Worm (Caenorhabditis elegans) whole organism, L4 larva: ENCODE data around the gene lin-12.

ENCODE experiments used
- egl-27 ChIP-seq: sonication (generic microtip); optimal IDR thresholded peaks from 3 replicates; lab custom pipeline; 2017; ENCODE audit warnings: missing biosample characterization, missing genetic modification reagents, missing genetic modification characterization
- fos-1 ChIP-seq: fragments of 150-350 bp; optimal IDR thresholded peaks from 2 replicates; lab custom pipeline; 2014; ENCODE audit warnings: missing biosample characterization, missing genetic modification characterization
- lin-15B ChIP-seq: fragments of 150-350 bp; sonication (generic microtip); optimal IDR thresholded peaks from 3 replicates; lab custom pipeline; 2014; ENCODE audit warnings: missing biosample characterization, missing genetic modification characterization
- lir-3 ChIP-seq: sonication (generic microtip); optimal IDR thresholded peaks from 2 replicates; lab custom pipeline; 2016; ENCODE audit warnings: mild to moderate bottlenecking, missing genetic modification characterization, missing compliant biosample characterization
- mdl-1 ChIP-seq, 2 experiments: fragments of 150-350 bp in 1 of 2; sonication (generic microtip) in 1 of 2; optimal IDR thresholded peaks; 2 replicates each; lab custom pipeline; 2014 to 2017; ENCODE audit warnings: missing biosample characterization in 2 of 2, missing genetic modification characterization in 2 of 2
- nhr-77 ChIP-seq: fragments of 150-350 bp; optimal IDR thresholded peaks from 2 replicates; lab custom pipeline; 2014; ENCODE audit warnings: missing biosample characterization, missing genetic modification characterization
- pha-4 ChIP-seq, 2 experiments: fragments of 150-350 bp in 1 of 2; fragments of 200-800 bp in 1 of 2; sonication (Bioruptor generic) in 1 of 2; IDR thresholded peaks in 1 of 2; optimal IDR thresholded peaks in 1 of 2; 2 replicates each; pipeline versions ENCODE4 v1.3.6 to Lab custom; 2014 to 2022; ENCODE audit warnings: missing genetic modification characterization in 2 of 2, missing genetic modification reagents in 2 of 2, missing biosample characterization in 1 of 2, missing compliant biosample characterization in 1 of 2
- zag-1 ChIP-seq: fragments of 150-350 bp; optimal IDR thresholded peaks from 2 replicates; lab custom pipeline; 2014; ENCODE audit warnings: missing biosample characterization, missing genetic modification characterization
- zip-2 ChIP-seq: fragments of 150-350 bp; optimal IDR thresholded peaks from 2 replicates; lab custom pipeline; 2014; ENCODE audit warnings: missing biosample characterization, missing genetic modification characterization
- ztf-7 ChIP-seq: fragments of 150-350 bp; optimal IDR thresholded peaks from 2 replicates; lab custom pipeline; 2014; ENCODE audit warnings: missing biosample characterization, missing genetic modification characterization

DNA sequence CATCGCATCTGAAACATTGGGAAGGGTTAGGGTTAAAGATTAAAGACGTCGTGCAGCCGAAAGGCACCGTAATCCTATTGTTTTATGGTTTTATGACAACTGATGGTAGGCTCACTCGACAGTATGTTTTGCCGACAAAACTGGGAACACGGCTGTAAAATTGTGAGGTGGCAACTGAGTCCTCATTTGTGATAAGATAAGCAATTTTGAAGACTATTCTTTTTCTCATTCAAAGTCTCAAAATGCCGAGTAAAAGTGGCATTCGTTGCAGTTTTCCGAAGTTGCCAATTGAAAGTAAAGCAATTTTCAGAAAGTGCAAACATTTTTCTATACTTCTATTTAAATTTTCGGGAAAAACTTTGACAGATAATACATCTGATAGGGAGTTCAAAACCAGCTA, 1.6 kb downstream of the lin-12 start:
- TF ChIP-seq fos-1 (tag; lab: Kevin White, UChicago) = no peak
- TF ChIP-seq zag-1 = no peak
- TF ChIP-seq lin-15B (tag; lab: Kevin White, UChicago) = no peak
- TF ChIP-seq lir-3 (tag; lab: Kevin White, UChicago) = no peak
- TF ChIP-seq mdl-1 (tag; optimal IDR thresholded peaks at IDR 0.05; lab: Kevin White, UChicago) = no peak
- no peak for TF ChIP-seq pha-4 (GFP tag; IDR thresholded peaks at IDR 0.05; lab: Robert Waterston, UW)
- no peak for TF ChIP-seq pha-4 (tag; optimal IDR thresholded peaks at IDR 0.05; lab: Kevin White, UChicago)
- TF ChIP-seq zip-2 (tag; lab: Kevin White, UChicago) = no peak
- no peak for TF ChIP-seq egl-27 (tag; lab: Kevin White, UChicago)
- no peak for TF ChIP-seq nhr-77 (tag; lab: Kevin White, UChicago)
- TF ChIP-seq ztf-7 (tag; lab: Kevin White, UChicago) = no peak
